Worm (Caenorhabditis elegans): ENCODE measurements around the gene F55D1.1.

Gene F55D1.1

ce11 chrX:5447941-5448340 is 41.7 kb upstream of the F55D1.1 start, which contains the start of gene C25F6.8:
Gene C25F6.8 (plus strand): TSS chrX:5448241.
- no peak for TF ChIP-seq aptf-2 (GFP tag; conservative IDR thresholded peaks at IDR 0.05)
- no peak for TF ChIP-seq hlh-26 (GFP tag; conservative IDR thresholded peaks at IDR 0.05)
- TF ChIP-seq ccch-3 (GFP tag; optimal IDR thresholded peaks at IDR 0.05) = no peak

- TF ChIP-seq mxl-1 (tag; optimal IDR thresholded peaks at IDR 0.05) = peak; percentile 76
- peak; percentile 66 for TF ChIP-seq snpc-4 (GFP tag; optimal IDR thresholded peaks at IDR 0.05)
- peak in 3 of 4 experiments; percentile 9 to 78 (median 17) for TF ChIP-seq snpc-4 (tag; optimal IDR thresholded peaks at IDR 0.05)
- TF ChIP-seq rec-8 (tag; optimal IDR thresholded peaks at IDR 0.05) = peak in 1 of 2 experiments; percentile 59
- peak; percentile 28 for TF ChIP-seq attf-5 (GFP tag; optimal IDR thresholded peaks at IDR 0.05)
- 0 out of 2 replicates have a peak, but pooled peaks have one; percentile 17 for TF ChIP-seq attf-6 (GFP tag; IDR thresholded peaks at IDR 0.05)
- TF ChIP-seq rcor-1 (GFP tag; IDR thresholded peaks at IDR 0.05) = peak; percentile 71; the same call in 1 of the 2 replicates
- TF ChIP-seq dox-1 (GFP tag; IDR thresholded peaks at IDR 0.05) = peak; percentile 77; the same call in 1 of the 2 replicates
- TF ChIP-seq B0019.2 (GFP tag; conservative IDR thresholded peaks at IDR 0.05) = no peak
- peak; percentile 55 for TF ChIP-seq die-1 (tag; optimal IDR thresholded peaks at IDR 0.05)
- no peak for TF ChIP-seq zfh-2 (GFP tag; conservative IDR thresholded peaks at IDR 0.05)
- no peak for TF ChIP-seq snpc-1.1 (tag; optimal IDR thresholded peaks at IDR 0.05; ENCODE audit: insufficient read depth)
- no peak for TF ChIP-seq lir-1 (GFP tag; conservative IDR thresholded peaks at IDR 0.05)
- no peak for TF ChIP-seq ceh-27 (GFP tag; optimal IDR thresholded peaks at IDR 0.05)
- peak; percentile 37 for TF ChIP-seq ZK185.1 (tag; optimal IDR thresholded peaks at IDR 0.05; ENCODE audit: poor library complexity, severe bottlenecking)
- TF ChIP-seq Y95B8A.8 (GFP tag; IDR thresholded peaks at IDR 0.05) = no peak
- peak; percentile 66 for TF ChIP-seq lsy-27 (tag; optimal IDR thresholded peaks at IDR 0.05; ENCODE audit: borderline replicate concordance, insufficient read depth)
- no peak for TF ChIP-seq K12H6.12 (tag; optimal IDR thresholded peaks at IDR 0.05)
- TF ChIP-seq ztf-25 (GFP tag; IDR thresholded peaks at IDR 0.05) = 0 out of 2 replicates have a peak, but pooled peaks have one; percentile 7
- 0 out of 2 replicates have a peak, but pooled peaks have one; percentile 7 for TF ChIP-seq mcd-1 (GFP tag; IDR thresholded peaks at IDR 0.05)
- peak; percentile 91 for TF ChIP-seq lin-26 (GFP tag; IDR thresholded peaks at IDR 0.05)
- peak; percentile 46 for TF ChIP-seq nhr-90 (tag; optimal IDR thresholded peaks at IDR 0.05)
- TF ChIP-seq nhr-80 (tag; optimal IDR thresholded peaks at IDR 0.05) = peak; percentile 23
- TF ChIP-seq T26A5.8 (tag; optimal IDR thresholded peaks at IDR 0.05) = no peak
- TF ChIP-seq cebp-1 (GFP tag; IDR thresholded peaks at IDR 0.05) = no peak
- no peak for TF ChIP-seq cebp-1 (tag; optimal IDR thresholded peaks at IDR 0.05)
- peak; percentile 83 for TF ChIP-seq pbrm-1 (GFP tag; IDR thresholded peaks at IDR 0.05)
- peak; percentile 91 for TF ChIP-seq tbp1 (GFP tag; optimal IDR thresholded peaks at IDR 0.05)
- TF ChIP-seq cebp-2 (GFP tag; IDR thresholded peaks at IDR 0.05) = no peak
- TF ChIP-seq T07F8.4 (tag; optimal IDR thresholded peaks at IDR 0.05) = peak; percentile 8
- no peak for TF ChIP-seq dpff-1 (tag; optimal IDR thresholded peaks at IDR 0.05)
- peak; percentile 65 for TF ChIP-seq snpc-3.4 (tag; optimal IDR thresholded peaks at IDR 0.05)
- peak; percentile 57; the same call in 1 of the 2 replicates for TF ChIP-seq egl-44 (GFP tag; IDR thresholded peaks at IDR 0.05)
- TF ChIP-seq him-1 (tag; optimal IDR thresholded peaks at IDR 0.05) = peak; percentile 90
- no peak for TF ChIP-seq ceh-79 (tag; optimal IDR thresholded peaks at IDR 0.05)
- no peak for TF ChIP-seq C17E4.6 (GFP tag; IDR thresholded peaks at IDR 0.05)
- TF ChIP-seq ceh-40 (GFP tag; IDR thresholded peaks at IDR 0.05) = 0 out of 2 replicates have a peak, but pooled peaks have one; percentile 23
- peak; percentile 66 for TF ChIP-seq rpc-1 (optimal IDR thresholded peaks at IDR 0.05)
- TF ChIP-seq rpc-1 (tag; optimal IDR thresholded peaks at IDR 0.05) = peak; percentile 90
- no peak for TF ChIP-seq F37B4.10 (GFP tag; IDR thresholded peaks at IDR 0.05)
- 0 out of 2 replicates have a peak, but pooled peaks have one; percentile 50 for TF ChIP-seq Y56A3A.18 (GFP tag; IDR thresholded peaks at IDR 0.05)
- peak; percentile 37 for TF ChIP-seq sptf-2 (GFP tag; optimal IDR thresholded peaks at IDR 0.05)
Observed at ce11 chrX:5450773-5451447, 38.7 kb upstream of the F55D1.1 start, which contains the start of gene C25F6.6. Gene C25F6.6 (minus strand): TSS chrX:5450823.

Measured in whole organism, young adult.